Worm (Caenorhabditis elegans): ENCODE data around the gene ZC15.3.

ZC15.3 gene

ce11 chrV:20289317-20289716 lies 14.1 kb upstream of the ZC15.3 start, which contains the start of gene mlt-4:
Gene mlt-4 (minus strand): TSS chrV:20289417.
- TF ChIP-seq fkh-10 (GFP tag; optimal IDR thresholded peaks at IDR 0.05), result no peak
- TF ChIP-seq ztf-16 (tag; optimal IDR thresholded peaks at IDR 0.05), result no peak
- no peak for TF ChIP-seq fax-1 (tag; optimal IDR thresholded peaks at IDR 0.05)
- TF ChIP-seq dve-1 (tag; optimal IDR thresholded peaks at IDR 0.05), result no peak
- no peak for TF ChIP-seq C38D4.7 (GFP tag; optimal IDR thresholded peaks at IDR 0.05)
- TF ChIP-seq odd-2 (tag; optimal IDR thresholded peaks at IDR 0.05), result no peak
- no peak for TF ChIP-seq K02D7.2 (tag; optimal IDR thresholded peaks at IDR 0.05)
- no peak for TF ChIP-seq F13H6.1 (tag; optimal IDR thresholded peaks at IDR 0.05)
- TF ChIP-seq sox-2 (GFP tag; IDR thresholded peaks at IDR 0.05), result no peak
- no peak for TF ChIP-seq ceh-34 (tag; optimal IDR thresholded peaks at IDR 0.05)
- TF ChIP-seq unc-42 (tag; optimal IDR thresholded peaks at IDR 0.05), result no peak
- TF ChIP-seq lin-11 (tag; optimal IDR thresholded peaks at IDR 0.05), result no peak
- no peak for TF ChIP-seq syd-9 (tag; optimal IDR thresholded peaks at IDR 0.05)
- TF ChIP-seq npax-4 (tag; optimal IDR thresholded peaks at IDR 0.05), result no peak
- TF ChIP-seq tbx-2 (tag; optimal IDR thresholded peaks at IDR 0.05), result no peak
- TF ChIP-seq ceh-45 (GFP tag; IDR thresholded peaks at IDR 0.05), result no peak

- TF ChIP-seq nfya-1 (tag; optimal IDR thresholded peaks at IDR 0.05) (no peak), ahr-1 (tag; optimal IDR thresholded peaks at IDR 0.05) (no peak), ceh-22 (tag; optimal IDR thresholded peaks at IDR 0.05) (no peak), K02D7.2 (tag; optimal IDR thresholded peaks at IDR 0.05) (no peak), tbx-2 (tag; optimal IDR thresholded peaks at IDR 0.05) (no peak), pax-1 (tag; optimal IDR thresholded peaks at IDR 0.05) (no peak), madf-2 (tag; optimal IDR thresholded peaks at IDR 0.05) (no peak), C38D4.7 (GFP tag; optimal IDR thresholded peaks at IDR 0.05) (no peak)
Observed at ce11 chrV:20294388-20294787, 9.0 kb upstream of the ZC15.3 start, which contains the start of gene clec-261. Gene clec-261 (minus strand): TSS chrV:20294488.

- no peak for TF ChIP-seq ceh-9 (tag; optimal IDR thresholded peaks at IDR 0.05)
- no peak for TF ChIP-seq pha-2 (tag; optimal IDR thresholded peaks at IDR 0.05)
- no peak for TF ChIP-seq ceh-14 (tag; optimal IDR thresholded peaks at IDR 0.05)
- no peak for TF ChIP-seq Y22D7AL.16 (tag; optimal IDR thresholded peaks at IDR 0.05)
- TF ChIP-seq ceh-22 (tag; optimal IDR thresholded peaks at IDR 0.05), result no peak
- TF ChIP-seq C08G9.2 (tag; optimal IDR thresholded peaks at IDR 0.05), result no peak
- TF ChIP-seq hlh-6 (tag; optimal IDR thresholded peaks at IDR 0.05), result no peak
- no peak for TF ChIP-seq ceh-48 (tag; optimal IDR thresholded peaks at IDR 0.05)
- no peak for TF ChIP-seq ceh-2 (tag; optimal IDR thresholded peaks at IDR 0.05)
- no peak for TF ChIP-seq pag-3 (tag; optimal IDR thresholded peaks at IDR 0.05; ENCODE audit: borderline replicate concordance)
- TF ChIP-seq K02D7.2 (tag; optimal IDR thresholded peaks at IDR 0.05), result no peak
- TF ChIP-seq ama-1 (optimal IDR thresholded peaks at IDR 0.05), result no peak
- TF ChIP-seq pros-1 (tag; optimal IDR thresholded peaks at IDR 0.05), result no peak
Observed at ce11 chrV:20297650-20298049, 5.7 kb upstream of the ZC15.3 start, which contains the start of gene ZC15.5. Gene ZC15.5 (plus strand): TSS chrV:20297950.

ce11 chrV:20305803-20306202 lies 2.4 kb downstream of the ZC15.3 start, which contains the start of gene ZC15.1:
Gene ZC15.1 (plus strand): TSS chrV:20306103.
- TF ChIP-seq unc-55 (GFP tag; optimal IDR thresholded peaks at IDR 0.05) (no peak), F13H6.1 (tag; optimal IDR thresholded peaks at IDR 0.05) (no peak), nhr-11 (tag; optimal IDR thresholded peaks at IDR 0.05) (no peak), hlh-13 (GFP tag; optimal IDR thresholded peaks at IDR 0.05) (no peak), unc-86 (tag; optimal IDR thresholded peaks at IDR 0.05) (no peak)

- TF ChIP-seq F13H6.1 (tag; optimal IDR thresholded peaks at IDR 0.05), result no peak
- TF ChIP-seq ceh-6 (GFP tag; optimal IDR thresholded peaks at IDR 0.05), result no peak
- no peak for TF ChIP-seq ceh-9 (tag; optimal IDR thresholded peaks at IDR 0.05)
- no peak for TF ChIP-seq hlh-15 (tag; optimal IDR thresholded peaks at IDR 0.05)
Observed at ce11 chrV:20310575-20310974, 7.2 kb downstream of the ZC15.3 start, which contains the start of gene ZC15.10. Gene ZC15.10 (plus strand): TSS chrV:20310736.

Data from whole organism, late embryonic.